Worm (Caenorhabditis elegans) whole organism, young adult: ENCODE measurements around the gene epac-1.

ENCODE experiments used
- B0019.2 ChIP-seq: fragments of 200-800 bp; sonication (Bioruptor generic); conservative IDR thresholded peaks from 2 replicates; pipeline ENCODE4 v1.3.6; 2022; ENCODE audit warnings: missing genetic modification reagents, missing genetic modification characterization, missing compliant biosample characterization
- C06A6.2 ChIP-seq: fragments of 200-800 bp; sonication (Bioruptor generic); conservative IDR thresholded peaks from 2 replicates; pipeline ENCODE4 v1.3.6; 2022; ENCODE audit warnings: missing genetic modification characterization, missing compliant biosample characterization
- D2030.7 ChIP-seq: fragments of 200-800 bp; sonication (Bioruptor generic); IDR thresholded peaks from 2 replicates; pipeline ENCODE4 v1.3.6; 2022; ENCODE audit warnings: missing genetic modification reagents, missing genetic modification characterization, missing compliant biosample characterization
- F37B4.10 ChIP-seq: fragments of 200-800 bp; sonication (Bioruptor generic); IDR thresholded peaks from 2 replicates; pipeline ENCODE4 v1.3.6; 2022; ENCODE audit warnings: missing genetic modification characterization, missing compliant biosample characterization
- F52B5.7 ChIP-seq: sonication (generic microtip); optimal IDR thresholded peaks from 2 replicates; lab custom pipeline; 2016; ENCODE audit warnings: mild to moderate bottlenecking, missing genetic modification characterization, missing compliant biosample characterization
- F55B11.4 ChIP-seq: sonication (generic microtip); optimal IDR thresholded peaks from 2 replicates; lab custom pipeline; 2016; ENCODE audit warnings: missing compliant biosample characterization, missing genetic modification characterization, borderline replicate concordance; ENCODE audit not compliant: insufficient read depth
- F57A8.1 ChIP-seq: fragments of 200-800 bp; sonication (Bioruptor generic); optimal IDR thresholded peaks from 2 replicates; lab custom pipeline; 2018; ENCODE audit warnings: mild to moderate bottlenecking, missing genetic modification characterization, moderate library complexity, missing compliant biosample characterization
- T07F8.4 ChIP-seq: sonication (generic microtip); optimal IDR thresholded peaks from 2 replicates; lab custom pipeline; 2016; ENCODE audit warnings: mild to moderate bottlenecking, missing genetic modification characterization, moderate library complexity, missing compliant biosample characterization
- T26A5.8 ChIP-seq: sonication (generic microtip); optimal IDR thresholded peaks from 2 replicates; lab custom pipeline; 2016; ENCODE audit warnings: missing genetic modification characterization, missing compliant biosample characterization
- Y53F4B.3 ChIP-seq: fragments of 200-800 bp; sonication (Bioruptor generic); IDR thresholded peaks from 2 replicates; pipeline ENCODE4 v1.3.6; 2022; ENCODE audit warnings: missing genetic modification reagents, missing genetic modification characterization, missing compliant biosample characterization
- Y56A3A.18 ChIP-seq: fragments of 200-800 bp; sonication (Bioruptor generic); IDR thresholded peaks from 2 replicates; pipeline ENCODE4 v1.3.6; 2022; ENCODE audit warnings: missing genetic modification reagents, missing genetic modification characterization, missing compliant biosample characterization
- Y67H2A.10 ChIP-seq: fragments of 200-800 bp; sonication (Bioruptor generic); conservative IDR thresholded peaks from 2 replicates; pipeline ENCODE4 v1.3.6; 2022; ENCODE audit warnings: missing genetic modification reagents, missing genetic modification characterization, missing compliant biosample characterization
- Y79H2A.3 ChIP-seq: fragments of 200-800 bp; sonication (Bioruptor generic); conservative IDR thresholded peaks from 2 replicates; pipeline ENCODE4 v1.3.6; 2022; ENCODE audit warnings: missing genetic modification reagents, missing genetic modification characterization, missing compliant biosample characterization
- Y95B8A.8 ChIP-seq: fragments of 200-800 bp; sonication (Bioruptor generic); IDR thresholded peaks from 2 replicates; pipeline ENCODE4 v1.3.6; 2022; ENCODE audit warnings: missing genetic modification reagents, missing genetic modification characterization, missing compliant biosample characterization
- aptf-2 ChIP-seq: fragments of 200-800 bp; sonication (Bioruptor generic); conservative IDR thresholded peaks from 2 replicates; pipeline ENCODE4 v1.3.6; 2022; ENCODE audit warnings: missing genetic modification reagents, missing genetic modification characterization, missing compliant biosample characterization
- athp-1 ChIP-seq: sonication (generic microtip); optimal IDR thresholded peaks from 2 replicates; lab custom pipeline; 2017; ENCODE audit warnings: mild to moderate bottlenecking, missing genetic modification characterization, missing compliant biosample characterization
- attf-5 ChIP-seq: fragments of 200-800 bp; sonication (Bioruptor generic); optimal IDR thresholded peaks from 2 replicates; lab custom pipeline; 2018; ENCODE audit warnings: mild to moderate bottlenecking, missing genetic modification characterization, missing compliant biosample characterization
- cebp-1 ChIP-seq, 2 experiments: fragments of 200-800 bp in 1 of 2; sonication (Bioruptor generic) in 1 of 2; sonication (generic microtip) in 1 of 2; IDR thresholded peaks in 1 of 2; optimal IDR thresholded peaks in 1 of 2; 2 replicates each; pipeline versions ENCODE4 v1.3.6 to Lab custom; 2017 to 2022; ENCODE audit warnings: missing compliant biosample characterization in 2 of 2, missing genetic modification characterization in 2 of 2, mild to moderate bottlenecking in 1 of 2, missing genetic modification reagents in 1 of 2, moderate library complexity in 1 of 2
- cebp-2 ChIP-seq: fragments of 200-800 bp; sonication (Bioruptor generic); IDR thresholded peaks from 2 replicates; pipeline ENCODE4 v1.3.6; 2022; ENCODE audit warnings: missing genetic modification characterization, missing compliant biosample characterization
- ceh-100 ChIP-seq: fragments of 200-800 bp; sonication (Bioruptor generic); IDR thresholded peaks from 2 replicates; pipeline ENCODE4 v1.3.6; 2022; ENCODE audit warnings: missing genetic modification reagents, missing genetic modification characterization, missing compliant biosample characterization
- chd-7 ChIP-seq: sonication (generic microtip); optimal IDR thresholded peaks from 2 replicates; lab custom pipeline; 2016; ENCODE audit warnings: mild to moderate bottlenecking, missing genetic modification characterization, moderate library complexity, missing compliant biosample characterization
- dox-1 ChIP-seq: fragments of 200-800 bp; sonication (Bioruptor generic); IDR thresholded peaks from 2 replicates; pipeline ENCODE4 v1.3.6; 2022; ENCODE audit warnings: missing genetic modification reagents, missing genetic modification characterization, missing compliant biosample characterization
- dpff-1 ChIP-seq: sonication (generic microtip); optimal IDR thresholded peaks from 2 replicates; lab custom pipeline; 2017; ENCODE audit warnings: mild to moderate bottlenecking, missing genetic modification characterization, missing compliant biosample characterization
- ets-4 ChIP-seq: fragments of 200-800 bp; sonication (Bioruptor generic); optimal IDR thresholded peaks from 2 replicates; lab custom pipeline; 2018; ENCODE audit warnings: mild to moderate bottlenecking, missing genetic modification characterization, missing compliant biosample characterization
- fkh-3 ChIP-seq: sonication (generic microtip); optimal IDR thresholded peaks from 2 replicates; lab custom pipeline; 2016; ENCODE audit warnings: mild to moderate bottlenecking, missing genetic modification characterization, missing compliant biosample characterization
- hlh-26 ChIP-seq: fragments of 200-800 bp; sonication (Bioruptor generic); conservative IDR thresholded peaks from 2 replicates; pipeline ENCODE4 v1.3.6; 2022; ENCODE audit warnings: missing genetic modification reagents, missing genetic modification characterization, missing compliant biosample characterization
- hmg-1.2 ChIP-seq: fragments of 200-800 bp; sonication (Bioruptor generic); IDR thresholded peaks from 2 replicates; pipeline ENCODE4 v1.3.6; 2022; ENCODE audit warnings: missing genetic modification reagents, missing genetic modification characterization, missing compliant biosample characterization
- let-526 ChIP-seq: fragments of 200-800 bp; sonication (Bioruptor generic); IDR thresholded peaks from 2 replicates; pipeline ENCODE4 v1.3.6; 2022; ENCODE audit warnings: missing genetic modification reagents, missing genetic modification characterization, missing compliant biosample characterization
- let-607 ChIP-seq, 2 experiments: fragments of 200-800 bp in 1 of 2; sonication (Bioruptor generic) in 1 of 2; sonication (generic microtip) in 1 of 2; optimal IDR thresholded peaks; 2 replicates each; lab custom pipeline; 2016 to 2018; ENCODE audit warnings: mild to moderate bottlenecking in 2 of 2, missing compliant biosample characterization in 2 of 2, missing genetic modification characterization in 2 of 2, moderate library complexity in 2 of 2, missing genotype in 1 of 2
- lsl-1 ChIP-seq: fragments of 200-800 bp; sonication (Bioruptor generic); optimal IDR thresholded peaks from 2 replicates; lab custom pipeline; 2018; ENCODE audit warnings: mild to moderate bottlenecking, missing genetic modification characterization, moderate library complexity, missing compliant biosample characterization
- madf-6 ChIP-seq: fragments of 200-800 bp; sonication (Bioruptor generic); IDR thresholded peaks from 2 replicates; pipeline ENCODE4 v1.3.6; 2022; ENCODE audit warnings: missing genetic modification reagents, missing genetic modification characterization, missing compliant biosample characterization
- madf-8 ChIP-seq: fragments of 200-800 bp; sonication (Bioruptor generic); conservative IDR thresholded peaks from 2 replicates; pipeline ENCODE4 v1.3.6; 2022; ENCODE audit warnings: missing genetic modification reagents, missing genetic modification characterization, missing compliant biosample characterization
- mes-4 ChIP-seq: sonication (generic microtip); optimal IDR thresholded peaks from 2 replicates; lab custom pipeline; 2016; ENCODE audit warnings: missing genotype, missing genetic modification characterization, missing compliant biosample characterization
- nfya-1 ChIP-seq: sonication (generic microtip); optimal IDR thresholded peaks from 2 replicates; lab custom pipeline; 2017; ENCODE audit warnings: antibody characterized with exemption, missing compliant biosample characterization, missing genetic modification characterization, borderline replicate concordance; ENCODE audit not compliant: insufficient read depth
- nfya-2 ChIP-seq: fragments of 200-800 bp; sonication (Bioruptor generic); IDR thresholded peaks from 2 replicates; pipeline ENCODE4 v1.3.6; 2022; ENCODE audit warnings: missing genetic modification reagents, missing genetic modification characterization, missing compliant biosample characterization
- nhr-179 ChIP-seq: sonication (generic microtip); optimal IDR thresholded peaks from 2 replicates; lab custom pipeline; 2016; ENCODE audit warnings: mild to moderate bottlenecking, missing genetic modification characterization, missing compliant biosample characterization
- pbrm-1 ChIP-seq: fragments of 200-800 bp; sonication (Bioruptor generic); IDR thresholded peaks from 2 replicates; pipeline ENCODE4 v1.3.6; 2022; ENCODE audit warnings: missing genetic modification reagents, missing genetic modification characterization, missing compliant biosample characterization
- rec-8 ChIP-seq, 2 experiments: sonication (generic microtip); optimal IDR thresholded peaks; 2 replicates each; lab custom pipeline; 2016; ENCODE audit warnings: mild to moderate bottlenecking in 2 of 2, missing genetic modification characterization in 2 of 2, missing genetic modification reagents in 2 of 2, missing genotype in 2 of 2, missing biosample characterization in 1 of 2, missing compliant biosample characterization in 1 of 2, moderate library complexity in 1 of 2
- repo-1 ChIP-seq: sonication (generic microtip); optimal IDR thresholded peaks from 2 replicates; lab custom pipeline; 2017; ENCODE audit warnings: mild to moderate bottlenecking, missing genetic modification characterization, missing compliant biosample characterization
- sptf-2 ChIP-seq: fragments of 200-800 bp; sonication (Bioruptor generic); optimal IDR thresholded peaks from 2 replicates; lab custom pipeline; 2018; ENCODE audit warnings: mild to moderate bottlenecking, missing genetic modification characterization, missing compliant biosample characterization
- ztf-18 ChIP-seq: sonication (generic microtip); optimal IDR thresholded peaks from 2 replicates; lab custom pipeline; 2016; ENCODE audit warnings: missing genotype, mild to moderate bottlenecking, missing genetic modification characterization, missing compliant biosample characterization
- ztf-3 ChIP-seq: fragments of 200-800 bp; sonication (Bioruptor generic); optimal IDR thresholded peaks from 2 replicates; lab custom pipeline; 2018; ENCODE audit warnings: mild to moderate bottlenecking, missing genetic modification characterization, missing compliant biosample characterization

epac-1 gene

DNA sequence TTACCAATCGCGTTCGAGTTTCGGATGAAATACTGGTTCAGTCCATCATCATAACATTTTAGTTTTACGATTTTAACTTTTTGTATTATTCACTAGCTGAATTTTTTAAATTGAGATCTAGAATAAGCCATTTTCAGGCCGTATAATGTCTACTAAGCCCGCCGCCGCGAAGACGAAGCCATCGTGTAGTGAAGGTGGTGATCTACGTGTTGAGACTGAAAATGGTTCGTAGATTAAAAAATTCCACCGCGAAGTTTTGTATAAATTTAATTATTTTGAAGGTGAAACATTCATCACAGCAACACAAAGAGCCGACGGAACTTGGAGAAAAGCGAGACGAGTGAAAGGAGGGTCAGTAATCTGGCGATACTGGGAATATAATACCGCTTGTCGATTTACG, 20.7 kb downstream of the epac-1 start, which contains the start of gene T20G5.9 (continued):
- TF ChIP-seq pbrm-1 = no peak
- no peak for TF ChIP-seq T07F8.4
- peak; percentile 87 for TF ChIP-seq madf-6 (GFP tag; lab: Robert Waterston, UW)
- peak; percentile 48; the same call in 1 of the 2 replicates for TF ChIP-seq D2030.7

ce11 chrIII:10211889-10212494, 23.0 kb downstream of the epac-1 start, which contains the start of the genes blos-1 and best-18:
Gene blos-1 (minus strand): TSS chrIII:10211946.
Gene best-18 (plus strand): TSS chrIII:10212396.
- no peak for TF ChIP-seq athp-1 (tag; lab: Kevin White, UChicago)
- peak; percentile 46 for TF ChIP-seq lsl-1 (GFP tag; lab: Kevin White, UChicago)
- TF ChIP-seq cebp-2 (GFP tag; lab: Robert Waterston, UW) = no peak
- TF ChIP-seq ets-4 (GFP tag; lab: Kevin White, UChicago) = no peak
- no peak for TF ChIP-seq cebp-1 (GFP tag; IDR thresholded peaks at IDR 0.05; lab: Robert Waterston, UW)
- peak; percentile 16 for TF ChIP-seq cebp-1 (tag; optimal IDR thresholded peaks at IDR 0.05; lab: Kevin White, UChicago)
- TF ChIP-seq, all 124 proteins: peak for 2

- peak; percentile 44 for TF ChIP-seq attf-5
- no peak for TF ChIP-seq B0019.2
- TF ChIP-seq chd-7 (tag; lab: Kevin White, UChicago) = peak; percentile 89
- TF ChIP-seq cebp-2 (GFP tag; lab: Robert Waterston, UW) = peak; percentile 52; the same call in 1 of the 2 replicates
- peak; percentile 22 for TF ChIP-seq T26A5.8
- peak; percentile 11 for TF ChIP-seq F57A8.1 (GFP tag; lab: Kevin White, UChicago)
- peak; percentile 16 for TF ChIP-seq ztf-18
- TF ChIP-seq dpff-1 = no peak
- TF ChIP-seq madf-8 (GFP tag; lab: Robert Waterston, UW) = 0 out of 2 replicates have a peak, but pooled peaks have one; percentile 13
- no peak for TF ChIP-seq F55B11.4 (tag; lab: Kevin White, UChicago)
- TF ChIP-seq nhr-179 (tag; lab: Kevin White, UChicago) = no peak
- no peak for TF ChIP-seq rec-8 (tag; optimal IDR thresholded peaks at IDR 0.05; lab: Kevin White, UChicago)
- no peak for TF ChIP-seq aptf-2
- peak; percentile 79 for TF ChIP-seq Y95B8A.8 (GFP tag; lab: Robert Waterston, UW)
- no peak; the same call in 1 of the 2 replicates for TF ChIP-seq Y67H2A.10
- TF ChIP-seq ceh-100 (GFP tag; lab: Robert Waterston, UW) = 0 out of 2 replicates have a peak, but pooled peaks have one; percentile 20
- peak; percentile 80 for TF ChIP-seq ztf-3
- TF ChIP-seq fkh-3 (tag; lab: Kevin White, UChicago) = peak; percentile 51
- 0 out of 2 replicates have a peak, but pooled peaks have one; percentile 91 for TF ChIP-seq F37B4.10 (GFP tag; lab: Robert Waterston, UW)
- TF ChIP-seq sptf-2 (GFP tag; lab: Kevin White, UChicago) = no peak
- peak; percentile 81 for TF ChIP-seq F52B5.7 (tag; lab: Kevin White, UChicago)
- TF ChIP-seq let-526 = peak; percentile 87
- TF ChIP-seq pbrm-1 = 0 out of 2 replicates have a peak, but pooled peaks have one; percentile 59
- peak; percentile 58; the same call in 1 of the 2 replicates for TF ChIP-seq C06A6.2
- peak; percentile 12 for TF ChIP-seq lsl-1 (GFP tag; lab: Kevin White, UChicago)
- TF ChIP-seq nfya-2 = 0 out of 2 replicates have a peak, but pooled peaks have one; percentile 26
- 0 out of 2 replicates have a peak, but pooled peaks have one; percentile 42 for TF ChIP-seq Y79H2A.3 (GFP tag; lab: Robert Waterston, UW)
- TF ChIP-seq dox-1 (GFP tag; lab: Robert Waterston, UW) = peak; percentile 72
- TF ChIP-seq mes-4 (tag; lab: Kevin White, UChicago) = no peak
- TF ChIP-seq nfya-1 (tag; lab: Kevin White, UChicago) = no peak
- TF ChIP-seq Y56A3A.18 = peak; percentile 94
- TF ChIP-seq let-607 (tag; optimal IDR thresholded peaks at IDR 0.05; lab: Kevin White, UChicago) = peak; percentile 39 to 71
- peak; percentile 55 for TF ChIP-seq hmg-1.2 (GFP tag; lab: Robert Waterston, UW)
- TF ChIP-seq repo-1 (tag; lab: Kevin White, UChicago) = peak; percentile 95
- TF ChIP-seq Y53F4B.3 = no peak
- no peak for TF ChIP-seq hlh-26
Measured at ce11 chrIII:10214540-10214979, 25.5 kb downstream of the epac-1 start.
